Fruit fly (Drosophila melanogaster) whole organism, pupa: ENCODE results near the gene Mcm3.
A peak's percentile ranks its signal among the peaks of the same experiment; 100 is the strongest.

Experiments used
- CG10348 ChIP-seq: fragments of 200-800 bp; sonication (Bioruptor generic); IDR thresholded peaks from 2 replicates; pipeline ENCODE4 v1.3.6; 2022; ENCODE audit warnings: missing biosample characterization, missing genetic modification characterization
- CG12605 ChIP-seq: fragments of 200-800 bp; sonication (Bioruptor generic); IDR thresholded peaks from 2 replicates; pipeline ENCODE4 v1.3.6; 2022; ENCODE audit warnings: missing biosample characterization, missing genetic modification characterization
- CG13204 ChIP-seq: fragments of 200-800 bp; sonication (Bioruptor generic); optimal IDR thresholded peaks from 2 replicates; lab custom pipeline; 2018; ENCODE audit warnings: missing biosample characterization, mild to moderate bottlenecking, missing genetic modification characterization, moderate library complexity
- CG14655 ChIP-seq: fragments of 200-800 bp; sonication (Bioruptor generic); optimal IDR thresholded peaks from 3 replicates; lab custom pipeline; 2017; ENCODE audit warnings: mild to moderate bottlenecking, missing biosample characterization, missing genetic modification reagents, missing genetic modification characterization
- CG15710 ChIP-seq: fragments of 200-800 bp; sonication (Bioruptor generic); optimal IDR thresholded peaks from 2 replicates; lab custom pipeline; 2018; ENCODE audit warnings: missing biosample characterization, mild to moderate bottlenecking, missing genetic modification characterization, moderate library complexity
- CG17806 ChIP-seq: fragments of 200-800 bp; sonication (Bioruptor generic); optimal IDR thresholded peaks from 2 replicates; lab custom pipeline; 2018; ENCODE audit warnings: missing biosample characterization, mild to moderate bottlenecking, missing genetic modification characterization, moderate library complexity
- CG32121 ChIP-seq: fragments of 200-800 bp; sonication (Bioruptor generic); IDR thresholded peaks from 2 replicates; pipeline ENCODE4 v1.3.6; 2022; ENCODE audit warnings: missing biosample characterization, missing genetic modification characterization
- CG34367 ChIP-seq: fragments of 200-800 bp; sonication (Bioruptor generic); optimal IDR thresholded peaks from 2 replicates; lab custom pipeline; 2018; ENCODE audit warnings: missing biosample characterization, mild to moderate bottlenecking, missing genetic modification characterization
- CG4496 ChIP-seq: fragments of 200-800 bp; sonication (Bioruptor generic); IDR thresholded peaks from 3 replicates; pipeline ENCODE4 v1.3.6; 2022; ENCODE audit warnings: missing biosample characterization, missing genetic modification characterization
- CG8159 ChIP-seq: fragments of 200-800 bp; sonication (Bioruptor generic); optimal IDR thresholded peaks from 3 replicates; lab custom pipeline; 2018; ENCODE audit warnings: missing biosample characterization, mild to moderate bottlenecking, missing genetic modification characterization, moderate library complexity
- CG8301 ChIP-seq: fragments of 200-800 bp; sonication (Bioruptor generic); optimal IDR thresholded peaks from 2 replicates; lab custom pipeline; 2018; ENCODE audit warnings: missing biosample characterization, mild to moderate bottlenecking, missing genetic modification characterization
- CG9948 ChIP-seq: fragments of 200-800 bp; sonication (Bioruptor generic); optimal IDR thresholded peaks from 2 replicates; lab custom pipeline; 2018; ENCODE audit warnings: missing biosample characterization, mild to moderate bottlenecking, missing genetic modification characterization, moderate library complexity
- D1 ChIP-seq: fragments of 200-800 bp; sonication (Bioruptor generic); optimal IDR thresholded peaks from 2 replicates; lab custom pipeline; 2018; ENCODE audit warnings: missing biosample characterization, mild to moderate bottlenecking, missing genetic modification characterization, moderate library complexity
- EcR ChIP-seq: fragments of 200-800 bp; sonication (Bioruptor generic); optimal IDR thresholded peaks from 3 replicates; lab custom pipeline; 2019; ENCODE audit warnings: missing biosample characterization, missing genetic modification characterization, mild to moderate bottlenecking, moderate library complexity, missing genetic modification reagents
- Ets98B ChIP-seq: fragments of 200-800 bp; sonication (Bioruptor generic); IDR thresholded peaks from 2 replicates; pipeline ENCODE4 v1.3.6; 2022; ENCODE audit warnings: missing biosample characterization, missing genetic modification characterization
- Pif1A ChIP-seq: fragments of 200-800 bp; sonication (Bioruptor generic); optimal IDR thresholded peaks from 3 replicates; lab custom pipeline; 2016; ENCODE audit warnings: missing biosample characterization, missing genetic modification characterization
- Snoo ChIP-seq: fragments of 200-800 bp; sonication (Bioruptor generic); optimal IDR thresholded peaks from 3 replicates; lab custom pipeline; 2017; ENCODE audit warnings: missing biosample characterization, mild to moderate bottlenecking, missing genetic modification characterization, inconsistent platforms
- fd96Ca ChIP-seq: fragments of 200-800 bp; sonication (Bioruptor generic); IDR thresholded peaks from 3 replicates; pipeline ENCODE4 v1.3.6; 2022; ENCODE audit warnings: missing biosample characterization, missing genetic modification characterization
- gl ChIP-seq: fragments of 200-800 bp; sonication (Bioruptor generic); optimal IDR thresholded peaks from 2 replicates; lab custom pipeline; 2018; ENCODE audit warnings: missing biosample characterization, mild to moderate bottlenecking, missing genetic modification characterization
- rn ChIP-seq: fragments of 200-800 bp; sonication (Bioruptor generic); IDR thresholded peaks from 2 replicates; pipeline ENCODE4 v1.3.6; 2022; ENCODE audit warnings: missing biosample characterization, missing genetic modification characterization

Gene Mcm3

DNA sequence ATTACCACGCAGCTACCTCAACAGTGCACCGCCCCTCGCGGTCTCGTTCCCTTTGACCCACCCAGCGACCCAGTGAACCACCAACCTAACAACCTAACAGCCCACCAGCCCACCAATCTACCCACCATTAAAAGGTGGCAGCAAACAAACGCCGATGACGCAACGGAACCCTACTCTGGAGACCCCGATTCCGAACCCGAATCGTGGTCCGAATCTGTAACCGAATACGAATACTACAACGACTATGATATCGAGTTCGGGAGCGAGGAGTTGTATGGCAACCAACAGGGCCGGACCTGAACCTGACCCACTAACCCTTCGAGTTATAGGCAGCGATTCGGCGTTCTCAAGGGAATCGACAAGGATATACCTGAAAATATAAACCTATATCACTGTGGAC lies 13.7 kb downstream of the Mcm3 start:
- TF ChIP-seq Pif1A (GFP tag; lab: Kevin White, UChicago) (no peak), CG17806 (tag; lab: Kevin White, UChicago) (no peak), CG15710 (no peak), Snoo (tag; lab: Kevin White, UChicago) (no peak), gl (tag; lab: Kevin White, UChicago) (no peak), EcR (no peak), CG8159 (tag; lab: Kevin White, UChicago) (no peak), CG13204 (GFP tag; lab: Kevin White, UChicago) (no peak), CG34367 (tag; lab: Kevin White, UChicago) (no peak), CG4496 (GFP tag; lab: Robert Waterston, UW) (no peak), rn (GFP tag; lab: Robert Waterston, UW) (no peak), Ets98B (GFP tag; lab: Robert Waterston, UW) (no peak), CG10348 (GFP tag; lab: Robert Waterston, UW) (no peak), CG14655 (GFP tag; lab: Kevin White, UChicago) (no peak)
- TF ChIP-seq, all 21 proteins: peak for 0

DNA sequence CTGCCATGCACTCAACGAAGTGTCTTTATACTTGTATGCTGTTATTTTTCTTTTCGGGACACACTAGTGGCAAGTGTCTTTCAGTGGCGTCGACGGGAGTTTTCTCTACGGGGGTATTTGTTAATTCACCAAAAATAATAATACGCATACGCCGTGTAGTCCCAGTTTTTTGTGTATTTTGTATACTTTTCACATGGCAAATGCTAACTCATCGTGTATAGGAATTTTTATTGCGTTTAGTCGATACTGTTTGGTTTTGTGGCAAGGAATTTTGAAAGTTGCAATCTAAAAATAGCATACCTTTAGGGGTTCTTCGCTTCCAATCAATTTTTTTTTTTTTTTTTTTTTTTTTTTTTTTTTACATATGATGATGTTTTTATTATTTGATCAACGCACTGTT lies 14.8 kb downstream of the Mcm3 start:
- TF ChIP-seq CG14655 (GFP tag; lab: Kevin White, UChicago) (peak; percentile 30), CG9948 (no peak), CG17806 (tag; lab: Kevin White, UChicago) (no peak), D1 (tag; lab: Kevin White, UChicago) (no peak), CG10348 (GFP tag; lab: Robert Waterston, UW) (no peak), Snoo (tag; lab: Kevin White, UChicago) (no peak), CG13204 (GFP tag; lab: Kevin White, UChicago) (no peak)

DNA sequence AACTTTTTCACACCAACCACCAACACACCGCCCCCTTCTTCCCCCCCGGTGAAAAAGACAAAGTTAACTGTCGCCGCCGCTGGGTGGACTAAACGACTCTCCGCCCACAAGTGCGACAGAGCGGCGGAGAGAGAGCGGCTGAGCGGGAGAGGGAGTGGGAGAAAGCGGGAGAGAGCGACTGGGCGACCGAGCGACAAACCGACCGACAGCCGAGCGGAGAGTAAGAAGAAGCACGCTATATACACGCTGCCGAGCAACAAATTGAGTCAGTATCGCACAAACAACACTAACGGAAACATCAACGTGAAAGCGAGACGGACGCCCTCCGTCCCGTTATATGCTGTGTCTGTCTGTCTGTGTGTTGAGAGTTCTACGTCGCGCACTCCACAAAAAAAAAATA lies 16.3 kb downstream of the Mcm3 start, which contains the start of gene SK:
TSS of gene SK (plus strand) at position 267 of the 400 bp plus-strand sequence.
- TF ChIP-seq CG13204 (GFP tag; lab: Kevin White, UChicago): no peak
- TF ChIP-seq gl (tag; lab: Kevin White, UChicago): no peak
- no peak for TF ChIP-seq rn (GFP tag; lab: Robert Waterston, UW)
- peak; percentile 52; the same call in 1 of the 3 replicates for TF ChIP-seq fd96Ca (GFP tag; lab: Robert Waterston, UW)
- TF ChIP-seq CG8301: no peak
- TF ChIP-seq CG17806 (tag; lab: Kevin White, UChicago): no peak
- TF ChIP-seq D1 (tag; lab: Kevin White, UChicago): no peak
- no peak for TF ChIP-seq EcR
- TF ChIP-seq CG32121 (GFP tag; lab: Robert Waterston, UW): peak; percentile 63; the same call in 1 of the 2 replicates
- TF ChIP-seq Ets98B (GFP tag; lab: Robert Waterston, UW): peak; percentile 65; the same call in 1 of the 2 replicates
- TF ChIP-seq Pif1A (GFP tag; lab: Kevin White, UChicago): no peak
- TF ChIP-seq CG8159 (tag; lab: Kevin White, UChicago): no peak
- TF ChIP-seq CG14655 (GFP tag; lab: Kevin White, UChicago): no peak
- TF ChIP-seq CG10348 (GFP tag; lab: Robert Waterston, UW): no peak
- TF ChIP-seq CG12605 (GFP tag; lab: Robert Waterston, UW): no peak
- TF ChIP-seq CG9948: no peak
- no peak for TF ChIP-seq CG15710
- no peak for TF ChIP-seq Snoo (tag; lab: Kevin White, UChicago)

DNA sequence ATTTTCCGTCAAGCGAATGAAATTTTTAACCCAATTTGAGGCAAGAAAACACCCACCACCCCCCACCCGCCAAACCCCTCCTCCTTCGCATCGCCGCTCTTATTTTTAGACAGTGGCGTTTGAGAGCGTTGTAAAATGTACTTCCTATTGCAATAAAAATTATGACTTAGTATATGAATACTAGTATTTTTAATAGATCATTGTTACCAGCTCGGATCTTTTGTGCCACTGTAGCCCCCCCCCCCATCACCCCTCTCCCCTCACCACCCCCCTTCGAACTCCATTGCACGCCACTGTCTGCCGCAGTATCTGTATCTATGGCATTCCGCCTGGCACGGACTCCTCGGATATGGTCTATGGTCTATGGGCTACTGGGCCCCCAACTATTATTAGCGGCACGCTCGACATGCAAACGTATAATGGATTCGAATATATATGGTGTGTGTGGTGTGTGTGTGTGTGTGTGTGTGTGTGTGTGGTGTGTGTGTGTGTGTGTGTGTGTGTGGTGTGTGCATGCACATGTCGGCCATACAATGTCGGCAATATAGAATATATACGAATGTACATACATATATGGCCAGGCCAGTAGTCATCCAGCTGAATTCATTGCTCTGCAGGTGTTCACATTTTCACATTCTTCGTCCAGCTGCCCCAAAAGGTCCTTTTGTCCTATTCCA lies 26.4 kb downstream of the Mcm3 start:
- TF ChIP-seq fd96Ca (GFP tag; lab: Robert Waterston, UW) (peak; percentile 31; the same call in 1 of the 3 replicates), CG4496 (GFP tag; lab: Robert Waterston, UW) (peak; percentile 31; the same call in 1 of the 3 replicates), CG14655 (GFP tag; lab: Kevin White, UChicago) (no peak), CG32121 (GFP tag; lab: Robert Waterston, UW) (peak; percentile 28; the same call in 1 of the 2 replicates), Ets98B (GFP tag; lab: Robert Waterston, UW) (peak; percentile 29; the same call in 1 of the 2 replicates), CG9948 (no peak), CG17806 (tag; lab: Kevin White, UChicago) (no peak), CG8301 (no peak), CG34367 (tag; lab: Kevin White, UChicago) (no peak)

DNA sequence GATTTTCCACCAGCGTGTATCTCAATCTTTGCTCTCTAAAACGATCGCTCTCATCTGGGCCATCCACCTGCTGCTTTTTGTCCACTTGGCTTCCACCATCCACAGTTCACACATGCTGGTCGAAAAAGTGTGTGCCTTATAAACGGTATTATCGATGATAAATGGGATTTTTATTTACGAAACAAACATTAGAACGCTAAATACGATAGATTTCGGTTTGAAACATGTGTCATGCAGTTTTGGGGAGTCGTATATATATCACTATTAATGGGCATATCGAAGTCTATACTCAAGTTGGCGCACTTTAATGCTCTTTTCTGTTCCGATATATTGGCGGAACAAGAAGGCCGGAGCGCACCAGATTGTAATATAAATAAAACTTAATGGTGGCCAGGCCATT lies 33.4 kb downstream of the Mcm3 start:
- TF ChIP-seq CG32121 (GFP tag; lab: Robert Waterston, UW): no peak
- no peak for TF ChIP-seq Ets98B (GFP tag; lab: Robert Waterston, UW)
- no peak for TF ChIP-seq CG13204 (GFP tag; lab: Kevin White, UChicago)
- no peak for TF ChIP-seq Pif1A (GFP tag; lab: Kevin White, UChicago)
- TF ChIP-seq, all 21 proteins: peak for 0

DNA sequence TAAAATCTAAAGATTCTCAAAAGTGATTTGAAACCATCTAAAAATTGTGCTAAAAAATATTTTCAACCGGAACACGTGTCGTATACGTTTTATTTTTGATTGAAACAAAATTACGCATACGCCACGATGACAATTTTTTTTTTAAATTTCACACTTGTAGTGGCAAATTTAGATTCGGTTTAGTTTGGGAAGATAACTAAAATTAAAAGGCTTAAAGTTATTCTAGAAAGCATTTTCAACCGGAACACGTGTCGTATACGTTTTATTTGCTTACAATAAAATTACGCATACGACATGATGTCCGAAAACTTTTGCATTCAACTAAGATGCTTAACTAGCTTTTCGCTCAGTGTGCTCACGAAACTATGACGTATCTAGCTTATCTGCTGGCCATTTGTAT lies 35.2 kb downstream of the Mcm3 start:
- TF ChIP-seq CG12605 (GFP tag; lab: Robert Waterston, UW): no peak
- TF ChIP-seq CG14655 (GFP tag; lab: Kevin White, UChicago): no peak
- no peak for TF ChIP-seq CG34367 (tag; lab: Kevin White, UChicago)
- no peak for TF ChIP-seq CG15710
